Worm (Caenorhabditis elegans): Measurements from ENCODE around the gene dlc-5.

DNA sequence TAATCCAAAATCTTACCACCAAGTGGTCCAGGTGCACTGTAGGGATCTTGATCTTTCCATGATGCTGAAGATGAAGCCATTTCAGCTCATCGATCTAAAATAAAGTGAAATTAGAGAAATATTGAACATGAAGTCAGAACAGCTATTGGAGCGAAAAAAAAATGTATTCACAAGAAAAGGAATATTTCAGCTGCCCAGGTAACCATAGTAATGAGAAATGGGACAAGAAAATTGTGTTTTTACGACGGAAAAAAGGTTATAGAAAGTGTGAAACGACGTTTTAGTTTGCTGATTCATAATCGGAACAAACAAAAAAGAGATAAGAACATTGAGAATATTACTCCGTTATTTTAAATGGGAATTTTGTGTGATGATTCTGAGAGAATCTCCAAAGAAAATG, 35.1 kb downstream of the dlc-5 start, which contains the start of gene Y73B6BL.27:
- TF ChIP-seq ahr-1 (tag; optimal IDR thresholded peaks at IDR 0.05) (no peak), unc-3 (GFP tag; conservative IDR thresholded peaks at IDR 0.05) (no peak), unc-3 (tag; optimal IDR thresholded peaks at IDR 0.05) (no peak), sox-4 (tag; optimal IDR thresholded peaks at IDR 0.05) (no peak), nfya-1 (tag; optimal IDR thresholded peaks at IDR 0.05) (no peak), ceh-24 (tag; optimal IDR thresholded peaks at IDR 0.05) (no peak), elt-2 (tag; optimal IDR thresholded peaks at IDR 0.05) (no peak), unc-86 (tag; optimal IDR thresholded peaks at IDR 0.05) (no peak), hlh-30 (tag; optimal IDR thresholded peaks at IDR 0.05; ENCODE audit: insufficient read depth) (no peak), nhr-11 (tag; optimal IDR thresholded peaks at IDR 0.05) (no peak), ama-1 (optimal IDR thresholded peaks at IDR 0.05) (no peak)

Data from whole organism, late embryonic.